Fruit fly (Drosophila melanogaster) S2 (cell line): ENCODE measurements around the gene CG10702.

Experiments
- CG8478 ChIP-seq: fragments of >200 bp; optimal IDR thresholded peaks from 2 replicates; lab custom pipeline; 2018
- CTCF ChIP-seq, 2 experiments: fragments of >200 bp; optimal IDR thresholded peaks; 2 replicates each; lab custom pipeline; 2018

- TF ChIP-seq CTCF (optimal IDR thresholded peaks at IDR 0.05; lab: Kevin White, UChicago) (no peak), CG8478 (lab: Kevin White, UChicago) (no peak)
Observed at dm6 chr2L:19064706-19065105, 4.9 kb downstream of the CG10702 start, which contains the start of gene CG17343.
